Worm (Caenorhabditis elegans): ENCODE data around the gene fipr-2.

DNA sequence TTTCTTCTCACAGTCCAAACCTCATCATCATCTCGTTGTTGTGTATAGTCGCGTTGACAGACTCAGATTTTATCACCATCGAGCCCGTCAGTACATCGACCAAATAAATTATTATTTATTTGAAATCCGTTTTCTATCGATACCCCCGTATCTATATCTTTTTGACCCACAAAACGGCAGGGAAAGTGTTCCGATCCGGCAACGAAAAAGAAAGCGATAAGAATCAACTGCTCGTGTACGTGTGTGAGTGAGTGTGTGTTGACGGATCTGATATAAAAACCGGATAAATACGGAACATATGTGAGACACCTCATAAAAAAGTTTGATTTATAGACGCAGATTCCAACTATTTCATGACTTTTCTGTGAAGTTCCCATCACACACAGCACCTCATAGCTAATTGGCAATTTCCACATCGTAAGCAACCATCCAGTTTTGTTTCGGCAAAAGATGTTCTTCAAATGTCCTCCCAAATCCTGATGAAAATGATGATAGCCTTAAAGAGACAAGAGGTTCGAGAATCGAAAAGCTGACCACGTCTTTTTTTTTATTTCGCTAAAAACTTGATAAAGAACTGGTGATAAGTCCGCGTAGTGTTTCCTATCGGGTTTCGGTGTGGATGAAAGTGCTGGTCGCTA lies 10.8 kb upstream of the fipr-2 start:
- TF ChIP-seq ama-1 (optimal IDR thresholded peaks at IDR 0.05): peak; percentile 76
- TF ChIP-seq nhr-28 (tag; optimal IDR thresholded peaks at IDR 0.05): peak; percentile 1
- no peak for TF ChIP-seq pqm-1 (tag; optimal IDR thresholded peaks at IDR 0.05)
